Fruit fly (Drosophila melanogaster): ENCODE measurements around the gene Tgt.

- no peak for TF ChIP-seq dsf (GFP tag; optimal IDR thresholded peaks at IDR 0.05; ENCODE audit: borderline replicate concordance)
- no peak for TF ChIP-seq psq (GFP tag; optimal IDR thresholded peaks at IDR 0.05)
- no peak for TF ChIP-seq Dfd (GFP tag; optimal IDR thresholded peaks at IDR 0.05)
- no peak for TF ChIP-seq Hnf4 (GFP tag; optimal IDR thresholded peaks at IDR 0.05)
- TF ChIP-seq Rel (GFP tag; optimal IDR thresholded peaks at IDR 0.05) = no peak
- no peak for TF ChIP-seq Rel (tag; optimal IDR thresholded peaks at IDR 0.05)
- no peak for TF ChIP-seq pan (optimal IDR thresholded peaks at IDR 0.05)
Measured at dm6 chr2L:1143286-1143685, 40.6 kb upstream of the Tgt start.
